Fruit fly (Drosophila melanogaster): ENCODE data around the gene comm2.
A peak's percentile ranks its signal among the peaks of the same experiment; 100 is the strongest.

Gene comm2

DNA sequence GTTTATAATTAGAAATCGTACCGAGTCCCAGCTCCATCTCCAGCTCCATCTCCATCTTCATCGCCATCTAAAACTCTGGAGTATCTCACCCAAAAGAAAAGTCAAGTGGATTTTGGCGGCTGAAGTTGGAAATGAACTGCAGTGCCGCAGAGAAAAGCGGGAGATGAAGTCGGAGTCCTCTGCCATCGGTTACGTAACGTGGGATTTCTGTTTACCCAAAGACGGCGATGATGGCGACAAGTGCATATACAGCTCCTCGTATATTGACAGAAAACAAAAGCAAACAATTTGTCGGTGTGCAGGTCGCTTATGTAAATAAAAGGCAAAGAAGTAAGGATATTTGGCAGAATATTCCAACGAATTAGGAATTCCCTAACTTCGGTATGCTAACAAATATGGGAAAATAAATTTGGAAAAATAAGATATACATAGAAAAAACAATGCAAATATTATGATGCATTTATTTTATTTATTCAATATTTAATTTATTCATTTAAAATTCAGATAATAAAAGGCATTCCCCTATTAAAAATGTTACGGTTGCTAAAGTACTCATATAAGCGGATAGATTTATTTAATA lies 48.8 kb upstream of the comm2 start:
- no peak for TF ChIP-seq ase (GFP tag; IDR thresholded peaks at IDR 0.05)
- TF ChIP-seq eve (GFP tag; optimal IDR thresholded peaks at IDR 0.05), result no peak
- no peak for TF ChIP-seq dm (GFP tag; optimal IDR thresholded peaks at IDR 0.05)
- TF ChIP-seq CG6683 (GFP tag; optimal IDR thresholded peaks at IDR 0.05), result no peak
- no peak for TF ChIP-seq pan (optimal IDR thresholded peaks at IDR 0.05)
- TF ChIP-seq pan (GFP tag; optimal IDR thresholded peaks at IDR 0.05 in 1 of 2, IDR thresholded peaks at IDR 0.05 in 1 of 2), result no peak
- TF ChIP-seq CG31441 (GFP tag; IDR thresholded peaks at IDR 0.05), result no peak
- peak; percentile 13 for TF ChIP-seq CG9727 (GFP tag; optimal IDR thresholded peaks at IDR 0.05)
- no peak for TF ChIP-seq CkIIα-i1 (GFP tag; IDR thresholded peaks at IDR 0.05)
- TF ChIP-seq Blimp-1 (GFP tag; optimal IDR thresholded peaks at IDR 0.05), result peak; percentile 11
- peak; percentile 42 for TF ChIP-seq sens (GFP tag)
- no peak for TF ChIP-seq pnt (GFP tag; optimal IDR thresholded peaks at IDR 0.05)
- TF ChIP-seq gfzf (GFP tag; optimal IDR thresholded peaks at IDR 0.05), result no peak
- TF ChIP-seq gem (tag; optimal IDR thresholded peaks at IDR 0.05), result peak; percentile 27
- TF ChIP-seq CG15073 (GFP tag; optimal IDR thresholded peaks at IDR 0.05), result no peak
- no peak for TF ChIP-seq klu (GFP tag; IDR thresholded peaks at IDR 0.05)
- no peak for TF ChIP-seq gcm2 (GFP tag; optimal IDR thresholded peaks at IDR 0.05)
- TF ChIP-seq Antp (GFP tag; optimal IDR thresholded peaks at IDR 0.05), result no peak
- TF ChIP-seq ken (GFP tag; IDR thresholded peaks at IDR 0.05), result no peak
- TF ChIP-seq CG10267 (tag; optimal IDR thresholded peaks at IDR 0.05), result peak; percentile 5
- TF ChIP-seq nom (GFP tag; optimal IDR thresholded peaks at IDR 0.05), result no peak
- no peak for TF ChIP-seq pum (GFP tag; optimal IDR thresholded peaks at IDR 0.05)
- TF ChIP-seq D19B (GFP tag; optimal IDR thresholded peaks at IDR 0.05), result no peak
- no peak for TF ChIP-seq sc (optimal IDR thresholded peaks at IDR 0.05)
- TF ChIP-seq sc (GFP tag; optimal IDR thresholded peaks at IDR 0.05), result no peak
- TF ChIP-seq CG43689 (GFP tag; IDR thresholded peaks at IDR 0.05), result no peak
- TF ChIP-seq Fer2 (tag; optimal IDR thresholded peaks at IDR 0.05), result no peak
- no peak for TF ChIP-seq Dp (GFP tag; optimal IDR thresholded peaks at IDR 0.05)
- no peak for TF ChIP-seq lmd (GFP tag; IDR thresholded peaks at IDR 0.05)
- no peak for TF ChIP-seq CG6854 (GFP tag; optimal IDR thresholded peaks at IDR 0.05)
- no peak for TF ChIP-seq CG12659 (GFP tag; optimal IDR thresholded peaks at IDR 0.05)
- TF ChIP-seq Sry-β (GFP tag; optimal IDR thresholded peaks at IDR 0.05), result no peak
- no peak for TF ChIP-seq nmo (GFP tag; optimal IDR thresholded peaks at IDR 0.05)
- TF ChIP-seq Atf3 (GFP tag; optimal IDR thresholded peaks at IDR 0.05), result no peak
- no peak for TF ChIP-seq CG15514 (GFP tag; optimal IDR thresholded peaks at IDR 0.05)
- peak in 1 of 2 experiments; percentile 86 for TF ChIP-seq Pdp1 (GFP tag; optimal IDR thresholded peaks at IDR 0.05)
- TF ChIP-seq CG15696 (tag; optimal IDR thresholded peaks at IDR 0.05), result peak; percentile 38
- no peak for TF ChIP-seq Kr (GFP tag; optimal IDR thresholded peaks at IDR 0.05)
- peak; percentile 13 for TF ChIP-seq dmrt11E (tag; optimal IDR thresholded peaks at IDR 0.05)
- no peak for TF ChIP-seq gro (GFP tag; optimal IDR thresholded peaks at IDR 0.05)
- TF ChIP-seq dimm (GFP tag; IDR thresholded peaks at IDR 0.05), result no peak
- peak; percentile 97 for TF ChIP-seq D19A (tag; optimal IDR thresholded peaks at IDR 0.05)
- no peak for TF ChIP-seq CG15601 (tag; optimal IDR thresholded peaks at IDR 0.05)
- no peak for TF ChIP-seq H2.0 (GFP tag; IDR thresholded peaks at IDR 0.05)
- no peak for TF ChIP-seq Taf1 (GFP tag; IDR thresholded peaks at IDR 0.05)
- no peak for TF ChIP-seq CG13624 (GFP tag; optimal IDR thresholded peaks at IDR 0.05)
- TF ChIP-seq tll (GFP tag; optimal IDR thresholded peaks at IDR 0.05), result peak in 1 of 2 experiments; percentile 28
- no peak for TF ChIP-seq CHES-1-like (GFP tag; optimal IDR thresholded peaks at IDR 0.05)
- TF ChIP-seq CG1792 (GFP tag; optimal IDR thresholded peaks at IDR 0.05), result no peak
- peak; percentile 0 for TF ChIP-seq CG14710 (tag; optimal IDR thresholded peaks at IDR 0.05)
- no peak for TF ChIP-seq mld (GFP tag; IDR thresholded peaks at IDR 0.05; ENCODE audit: partially characterized antibody)
